Fruit fly (Drosophila melanogaster) whole organism, prepupa: ENCODE measurements around the gene mew.

Source experiments
- CG11294 ChIP-seq: fragments of 200-800 bp; sonication (Bioruptor generic); IDR thresholded peaks from 2 replicates; pipeline ENCODE4 v1.3.6; 2022; ENCODE audit warnings: missing biosample characterization, missing genetic modification characterization
- CG15336 ChIP-seq: fragments of 200-800 bp; sonication (Bioruptor generic); IDR thresholded peaks from 2 replicates; pipeline ENCODE4 v1.3.6; 2022; ENCODE audit warnings: missing biosample characterization, missing genetic modification characterization
- CG3032 ChIP-seq: fragments of 200-800 bp; optimal IDR thresholded peaks from 2 replicates; lab custom pipeline; 2019; ENCODE audit warnings: missing biosample characterization, mild to moderate bottlenecking, missing genetic modification characterization, moderate library complexity
- Sox102F ChIP-seq: fragments of 200-800 bp; sonication (Bioruptor generic); optimal IDR thresholded peaks from 2 replicates; lab custom pipeline; 2016; ENCODE audit warnings: missing biosample characterization, mild to moderate bottlenecking, missing genetic modification characterization

DNA sequence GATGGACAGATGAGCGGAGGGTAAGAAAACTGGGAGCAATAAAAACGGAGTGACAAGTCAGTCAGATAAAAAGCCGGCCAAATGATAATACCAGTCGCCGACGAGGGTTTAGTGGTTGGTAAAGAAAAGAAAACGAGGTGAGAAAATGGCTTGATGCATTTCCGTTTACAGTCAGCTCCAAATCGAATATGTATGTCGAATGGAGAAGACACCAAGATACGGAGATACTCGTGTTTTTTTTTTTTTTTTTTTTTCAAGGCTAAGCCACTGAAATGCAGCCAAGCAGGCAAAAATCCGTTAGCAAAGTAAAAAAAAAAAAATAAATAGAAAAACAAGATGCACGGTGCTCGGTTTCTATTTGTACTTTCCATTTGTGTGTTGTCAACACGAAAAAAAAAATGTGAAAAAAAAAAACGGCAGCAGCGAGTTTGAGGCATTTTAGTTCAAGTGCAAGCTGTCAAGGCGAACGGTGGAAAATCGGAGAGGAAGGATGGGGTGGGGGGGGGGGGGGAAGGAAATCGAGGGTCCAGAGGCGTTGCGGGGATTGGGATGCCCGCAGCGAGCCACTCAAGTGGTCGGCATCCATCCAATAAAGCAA lies 14.5 kb downstream of the mew start:
- TF ChIP-seq CG3032 (tag; lab: Kevin White, UChicago) = no peak
- no peak for TF ChIP-seq Sox102F
- TF ChIP-seq CG15336 (GFP tag; lab: Robert Waterston, UW) = peak; percentile 45; the same call in 1 of the 2 replicates
- no peak for TF ChIP-seq CG11294
